Fruit fly (Drosophila melanogaster) whole organism, embryonic: ENCODE data around the gene Tfb5.

ENCODE experiments used
- Atf-2 ChIP-seq: fragments of 200-800 bp; sonication (Bioruptor generic); optimal IDR thresholded peaks from 2 replicates; lab custom pipeline; 2016; ENCODE audit warnings: missing biosample characterization, missing genetic modification characterization
- Bgb ChIP-seq: fragments of 200-800 bp; sonication (Bioruptor generic); IDR thresholded peaks from 2 replicates; pipeline ENCODE4 v1.3.6; 2022; ENCODE audit warnings: missing biosample characterization, missing genetic modification characterization; ENCODE audit not compliant: partially characterized antibody
- CG10209 ChIP-seq: fragments of 200-800 bp; sonication (Bioruptor generic); optimal IDR thresholded peaks from 3 replicates; lab custom pipeline; 2017; ENCODE audit warnings: missing biosample characterization, mild to moderate bottlenecking, missing genetic modification characterization, missing genetic modification reagents
- CG15011 ChIP-seq: fragments of 200-800 bp; sonication (Bioruptor generic); optimal IDR thresholded peaks from 3 replicates; lab custom pipeline; 2018; ENCODE audit warnings: missing biosample characterization, mild to moderate bottlenecking, missing genetic modification characterization
- CG8290 ChIP-seq, 3 experiments: fragments of 200-800 bp; sonication (Bioruptor generic); optimal IDR thresholded peaks; 2 replicates each; lab custom pipeline; 2016 to 2019; ENCODE audit warnings: missing biosample characterization in 3 of 3, missing genetic modification characterization in 3 of 3, mild to moderate bottlenecking in 2 of 3, moderate library complexity in 1 of 3
- D19A ChIP-seq: fragments of 200-800 bp; optimal IDR thresholded peaks from 3 replicates; lab custom pipeline; 2019; ENCODE audit warnings: missing biosample characterization, mild to moderate bottlenecking, missing genetic modification characterization, moderate library complexity
- Sox102F ChIP-seq: fragments of 200-800 bp; sonication (Bioruptor generic); optimal IDR thresholded peaks from 2 replicates; lab custom pipeline; 2018; ENCODE audit warnings: missing biosample characterization, mild to moderate bottlenecking, missing genetic modification characterization, moderate library complexity
- bcd ChIP-seq: fragments of 200-800 bp; sonication (Bioruptor generic); optimal IDR thresholded peaks from 2 replicates; lab custom pipeline; 2017; ENCODE audit warnings: missing biosample characterization, mild to moderate bottlenecking, missing genetic modification characterization
- psq ChIP-seq: fragments of 200-800 bp; sonication (Bioruptor generic); optimal IDR thresholded peaks from 2 replicates; lab custom pipeline; 2017; ENCODE audit warnings: missing biosample characterization, missing genetic modification characterization

dm6 chr2L:5058094-5058493 lies 47.5 kb upstream of the Tfb5 start, which contains the start of gene Nepl3:
- no peak for TF ChIP-seq CG10209
- TF ChIP-seq Bgb = peak; percentile 47; the same call in 1 of the 2 replicates
- no peak for TF ChIP-seq Atf-2
- TF ChIP-seq CG8290 (GFP tag; optimal IDR thresholded peaks at IDR 0.05; lab: Kevin White, UChicago) = no peak
- no peak for TF ChIP-seq CG8290 (tag; optimal IDR thresholded peaks at IDR 0.05; lab: Kevin White, UChicago)
- no peak for TF ChIP-seq D19A (tag; lab: Kevin White, UChicago)
- TF ChIP-seq bcd (GFP tag; lab: Kevin White, UChicago) = no peak
- no peak for TF ChIP-seq Sox102F (GFP tag; lab: Kevin White, UChicago)
- no peak for TF ChIP-seq CG15011 (GFP tag; lab: Kevin White, UChicago)
- TF ChIP-seq psq (GFP tag; lab: Kevin White, UChicago) = no peak
